Worm (Caenorhabditis elegans): ENCODE data around the gene dhs-12.

Gene dhs-12

DNA sequence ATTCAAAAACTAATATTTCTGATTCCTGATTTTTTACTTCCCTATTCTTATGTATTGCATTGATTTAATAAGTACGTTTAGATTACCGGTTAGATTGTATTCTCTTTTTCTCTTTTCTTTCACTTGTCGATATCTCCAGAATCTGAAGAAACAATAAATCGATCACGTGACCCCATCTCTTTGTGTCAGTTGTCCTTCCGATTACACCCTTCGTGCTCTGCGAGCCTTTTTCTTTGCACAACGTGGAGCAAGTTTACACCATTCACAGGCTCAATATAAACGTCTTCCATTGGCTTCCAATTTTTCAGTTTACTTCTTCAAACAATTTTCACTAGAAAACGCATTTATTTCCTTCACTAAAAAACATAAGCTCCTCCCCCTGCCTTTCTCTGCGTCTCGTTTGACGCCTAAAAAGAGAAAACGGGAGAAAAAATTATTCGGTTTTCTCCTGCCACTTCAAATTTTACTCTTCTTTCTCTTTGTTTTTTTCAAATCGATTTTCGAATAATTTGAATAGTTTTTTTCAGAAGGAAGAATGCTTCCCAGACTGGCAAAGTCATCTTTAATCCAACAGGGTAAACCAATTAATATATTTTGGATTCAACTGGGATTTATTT lies 38.0 kb downstream of the dhs-12 start, which contains the start of gene gta-1:
Gene gta-1 (plus strand): TSS at position 528 of the 617 bp plus-strand sequence.
- TF ChIP-seq ets-5 (GFP tag; IDR thresholded peaks at IDR 0.05): no peak
- TF ChIP-seq fkh-10 (GFP tag; optimal IDR thresholded peaks at IDR 0.05): no peak
- no peak for TF ChIP-seq lin-13 (GFP tag; optimal IDR thresholded peaks at IDR 0.05)
- TF ChIP-seq nhr-19 (GFP tag; conservative IDR thresholded peaks at IDR 0.05): peak; percentile 50
- no peak for TF ChIP-seq nhr-28 (tag; optimal IDR thresholded peaks at IDR 0.05)
- TF ChIP-seq nhr-85 (tag): no peak
- TF ChIP-seq nhr-90 (tag; optimal IDR thresholded peaks at IDR 0.05; ENCODE audit: poor library complexity): no peak
- no peak for TF ChIP-seq grh-1 (GFP tag; IDR thresholded peaks at IDR 0.05)
- no peak for TF ChIP-seq ceh-90 (tag; optimal IDR thresholded peaks at IDR 0.05)
- no peak for TF ChIP-seq hlh-4 (tag; optimal IDR thresholded peaks at IDR 0.05)
- TF ChIP-seq aha-1 (tag; optimal IDR thresholded peaks at IDR 0.05): no peak
- TF ChIP-seq ces-1 (GFP tag; optimal IDR thresholded peaks at IDR 0.05): no peak
- no peak for TF ChIP-seq unc-98 (GFP tag; IDR thresholded peaks at IDR 0.05)
- no peak for TF ChIP-seq skn-1 (tag; optimal IDR thresholded peaks at IDR 0.05)
- TF ChIP-seq ztf-4 (tag; optimal IDR thresholded peaks at IDR 0.05): no peak
- TF ChIP-seq lsy-2 (tag; optimal IDR thresholded peaks at IDR 0.05): peak; percentile 1 to 47
- TF ChIP-seq ceh-63 (GFP tag; optimal IDR thresholded peaks at IDR 0.05): no peak
- TF ChIP-seq elt-2 (tag; optimal IDR thresholded peaks at IDR 0.05): no peak
- no peak for TF ChIP-seq nhr-11 (tag; optimal IDR thresholded peaks at IDR 0.05)
- TF ChIP-seq elt-3 (tag; optimal IDR thresholded peaks at IDR 0.05): no peak
- TF ChIP-seq ama-1 (optimal IDR thresholded peaks at IDR 0.05): no peak
- no peak for TF ChIP-seq lir-3 (tag; optimal IDR thresholded peaks at IDR 0.05; ENCODE audit: poor library complexity)
- TF ChIP-seq unc-86 (tag; optimal IDR thresholded peaks at IDR 0.05): no peak
- no peak for TF ChIP-seq unc-130 (tag; optimal IDR thresholded peaks at IDR 0.05)
- TF ChIP-seq mep-1 (tag; optimal IDR thresholded peaks at IDR 0.05): peak; percentile 11
- no peak for TF ChIP-seq ceh-8 (GFP tag; optimal IDR thresholded peaks at IDR 0.05)
- no peak for TF ChIP-seq fkh-8 (tag; optimal IDR thresholded peaks at IDR 0.05)
- TF ChIP-seq egl-27 (tag; optimal IDR thresholded peaks at IDR 0.05): no peak
- TF ChIP-seq sox-4 (tag; optimal IDR thresholded peaks at IDR 0.05): no peak
- TF ChIP-seq hlh-17 (GFP tag; optimal IDR thresholded peaks at IDR 0.05; ENCODE audit: borderline replicate concordance): no peak
- no peak for TF ChIP-seq nhr-84 (tag; optimal IDR thresholded peaks at IDR 0.05)
- TF ChIP-seq swsn-7 (tag; optimal IDR thresholded peaks at IDR 0.05): peak; percentile 19
- TF ChIP-seq zag-1 (tag; optimal IDR thresholded peaks at IDR 0.05): no peak
- peak; percentile 73 for TF ChIP-seq nhr-71 (tag; optimal IDR thresholded peaks at IDR 0.05)
- no peak for TF ChIP-seq vab-15 (tag; optimal IDR thresholded peaks at IDR 0.05)
- no peak for TF ChIP-seq nhr-47 (tag; optimal IDR thresholded peaks at IDR 0.05)
- TF ChIP-seq nhr-77 (tag; optimal IDR thresholded peaks at IDR 0.05): no peak
- TF ChIP-seq irx-1 (tag; optimal IDR thresholded peaks at IDR 0.05): no peak
- no peak for TF ChIP-seq egl-13 (tag; optimal IDR thresholded peaks at IDR 0.05)
- TF ChIP-seq F16B12.6 (tag; optimal IDR thresholded peaks at IDR 0.05): no peak
- no peak for TF ChIP-seq C16A3.4 (tag; optimal IDR thresholded peaks at IDR 0.05)
- TF ChIP-seq pag-3 (tag; optimal IDR thresholded peaks at IDR 0.05; ENCODE audit: borderline replicate concordance, insufficient read depth): no peak
- peak; percentile 15 to 32 for TF ChIP-seq lin-35 (GFP tag; optimal IDR thresholded peaks at IDR 0.05)
- TF ChIP-seq dsc-1 (tag; optimal IDR thresholded peaks at IDR 0.05): peak; percentile 49
- TF ChIP-seq C04F5.9 (tag; optimal IDR thresholded peaks at IDR 0.05): no peak
- peak; percentile 93 for TF ChIP-seq blmp-1 (tag; optimal IDR thresholded peaks at IDR 0.05)
- no peak for TF ChIP-seq Y116A8C.19 (tag; optimal IDR thresholded peaks at IDR 0.05; ENCODE audit: borderline replicate concordance)
- no peak for TF ChIP-seq jun-1 (tag; optimal IDR thresholded peaks at IDR 0.05)
- peak; percentile 66 for TF ChIP-seq rnt-1 (tag; optimal IDR thresholded peaks at IDR 0.05)
- peak; percentile 36 for TF ChIP-seq lin-39 (tag; optimal IDR thresholded peaks at IDR 0.05)
- TF ChIP-seq unc-30 (tag; optimal IDR thresholded peaks at IDR 0.05): no peak
- TF ChIP-seq pax-3 (tag; optimal IDR thresholded peaks at IDR 0.05): no peak
- TF ChIP-seq pqm-1 (tag; optimal IDR thresholded peaks at IDR 0.05): no peak
